Worm (Caenorhabditis elegans): ENCODE results near the gene K03A1.4.

ce11 chrX:7289565-7289964 lies 9.0 kb downstream of the K03A1.4 start:
- TF ChIP-seq ama-1 (optimal IDR thresholded peaks at IDR 0.05), result no peak
- TF ChIP-seq Y55F3AM.14 (GFP tag; optimal IDR thresholded peaks at IDR 0.05), result no peak
- TF ChIP-seq unc-62 (GFP tag; optimal IDR thresholded peaks at IDR 0.05), result no peak
- TF ChIP-seq ztf-11 (tag; optimal IDR thresholded peaks at IDR 0.05), result no peak
- TF ChIP-seq mbf-1 (tag; optimal IDR thresholded peaks at IDR 0.05), result no peak
- no peak for TF ChIP-seq blmp-1 (tag; optimal IDR thresholded peaks at IDR 0.05; ENCODE audit: insufficient read depth)
- TF ChIP-seq ZK546.5 (tag; optimal IDR thresholded peaks at IDR 0.05), result no peak
